Fruit fly (Drosophila melanogaster) whole organism: ENCODE results near the gene CG6923.

Experiments used
- CG8478 ChIP-seq: fragments of >200 bp; optimal IDR thresholded peaks from 2 replicates; lab custom pipeline; 2018; ENCODE audit warnings: inconsistent platforms
- Dll ChIP-seq: fragments of >200 bp; optimal IDR thresholded peaks from 2 replicates; lab custom pipeline; 2017
- EcR ChIP-seq, 2 experiments: fragments of >200 bp; optimal IDR thresholded peaks; 2 replicates each; lab custom pipeline; 2017; ENCODE audit warnings: missing biosample characterization in 2 of 2, missing genetic modification characterization in 2 of 2, missing genetic modification reagents in 2 of 2
- pan ChIP-seq: fragments of >200 bp; optimal IDR thresholded peaks from 2 replicates; lab custom pipeline; 2017
- psq ChIP-seq: fragments of >200 bp; optimal IDR thresholded peaks from 2 replicates; lab custom pipeline; 2017
- usp ChIP-seq: fragments of >200 bp; optimal IDR thresholded peaks from 2 replicates; lab custom pipeline; 2017; ENCODE audit warnings: missing biosample characterization, missing genetic modification characterization, mixed read lengths

Gene CG6923

dm6 chr3R:11758507-11759184 lies 8.8 kb upstream of the CG6923 start:
- TF ChIP-seq pan (lab: Kevin White, UChicago): no peak
- no peak for TF ChIP-seq CG8478 (lab: Kevin White, UChicago)
- TF ChIP-seq EcR (GFP tag; optimal IDR thresholded peaks at IDR 0.05; lab: Kevin White, UChicago): no peak
- TF ChIP-seq Dll (lab: Kevin White, UChicago): no peak
- no peak for TF ChIP-seq usp (GFP tag; lab: Kevin White, UChicago)
- TF ChIP-seq psq (lab: Kevin White, UChicago): no peak

dm6 chr3R:11758160-11758506 lies 8.3 kb upstream of the CG6923 start:
- no peak for TF ChIP-seq pan (lab: Kevin White, UChicago)
- no peak for TF ChIP-seq EcR (GFP tag; optimal IDR thresholded peaks at IDR 0.05; lab: Kevin White, UChicago)

dm6 chr3R:11757197-11757856 lies 7.5 kb upstream of the CG6923 start:
- TF ChIP-seq Dll (lab: Kevin White, UChicago) (no peak), usp (GFP tag; lab: Kevin White, UChicago) (no peak), EcR (GFP tag; optimal IDR thresholded peaks at IDR 0.05; lab: Kevin White, UChicago) (no peak), CG8478 (lab: Kevin White, UChicago) (no peak), psq (lab: Kevin White, UChicago) (no peak), pan (lab: Kevin White, UChicago) (no peak)

- no peak for TF ChIP-seq CG8478 (lab: Kevin White, UChicago)
- no peak for TF ChIP-seq EcR (GFP tag; optimal IDR thresholded peaks at IDR 0.05; lab: Kevin White, UChicago)
- TF ChIP-seq psq (lab: Kevin White, UChicago): no peak
- TF ChIP-seq Dll (lab: Kevin White, UChicago): no peak
Measured at dm6 chr3R:11756762-11757161, 6.9 kb upstream of the CG6923 start.

- TF ChIP-seq CG8478 (lab: Kevin White, UChicago): no peak
- no peak for TF ChIP-seq usp (GFP tag; lab: Kevin White, UChicago)
- no peak for TF ChIP-seq pan (lab: Kevin White, UChicago)
- no peak for TF ChIP-seq psq (lab: Kevin White, UChicago)
- no peak for TF ChIP-seq Dll (lab: Kevin White, UChicago)
- TF ChIP-seq EcR (GFP tag; optimal IDR thresholded peaks at IDR 0.05; lab: Kevin White, UChicago): no peak
Measured at dm6 chr3R:11751756-11752155, 1.9 kb upstream of the CG6923 start.

- no peak for TF ChIP-seq EcR (GFP tag; optimal IDR thresholded peaks at IDR 0.05; lab: Kevin White, UChicago)
- TF ChIP-seq Dll (lab: Kevin White, UChicago): no peak
- TF ChIP-seq psq (lab: Kevin White, UChicago): no peak
- TF ChIP-seq CG8478 (lab: Kevin White, UChicago): no peak
- no peak for TF ChIP-seq pan (lab: Kevin White, UChicago)
- no peak for TF ChIP-seq usp (GFP tag; lab: Kevin White, UChicago)
Measured at dm6 chr3R:11750294-11750432, 334 bp upstream of the CG6923 start, which contains the start of gene CG43062. Gene CG43062 (plus strand): TSS chr3R:11750333.

dm6 chr3R:11741730-11742203 lies 8.1 kb downstream of the CG6923 start, which contains the start of the genes Blm and CG14722:
Gene Blm (minus strand): TSS chr3R:11741783.
Gene CG14722 (plus strand): TSS chr3R:11741890.
- TF ChIP-seq usp (GFP tag; lab: Kevin White, UChicago) (no peak), psq (lab: Kevin White, UChicago) (no peak)

- no peak for TF ChIP-seq pan (lab: Kevin White, UChicago)
- no peak for TF ChIP-seq CG8478 (lab: Kevin White, UChicago)
- TF ChIP-seq psq (lab: Kevin White, UChicago): no peak
Measured at dm6 chr3R:11735337-11735736, 14.5 kb downstream of the CG6923 start, which contains the start of gene CG14721. Gene CG14721 (plus strand): TSS chr3R:11735447.

- TF ChIP-seq psq (lab: Kevin White, UChicago) (no peak), Dll (lab: Kevin White, UChicago) (no peak), pan (lab: Kevin White, UChicago) (no peak), usp (GFP tag; lab: Kevin White, UChicago) (no peak), CG8478 (lab: Kevin White, UChicago) (no peak), EcR (GFP tag; optimal IDR thresholded peaks at IDR 0.05; lab: Kevin White, UChicago) (no peak)
Measured at dm6 chr3R:11721593-11721992, 28.2 kb downstream of the CG6923 start, which contains the start of gene CG12594. Gene CG12594 (plus strand): TSS chr3R:11721734.

dm6 chr3R:11711376-11711775 lies 38.5 kb downstream of the CG6923 start, which contains the start of gene CG14720:
Gene CG14720 (plus strand): TSS chr3R:11711676.
- TF ChIP-seq CG8478 (lab: Kevin White, UChicago) (no peak), pan (lab: Kevin White, UChicago) (no peak)

dm6 chr3R:11703730-11704129 lies 46.1 kb downstream of the CG6923 start, which contains the start of gene I-t:
Gene I-t (plus strand): TSS chr3R:11704030.
- TF ChIP-seq usp (GFP tag; lab: Kevin White, UChicago): no peak
- TF ChIP-seq pan (lab: Kevin White, UChicago): no peak
- TF ChIP-seq CG8478 (lab: Kevin White, UChicago): no peak
- TF ChIP-seq psq (lab: Kevin White, UChicago): no peak
- no peak for TF ChIP-seq Dll (lab: Kevin White, UChicago)
- TF ChIP-seq EcR (GFP tag; optimal IDR thresholded peaks at IDR 0.05; lab: Kevin White, UChicago): no peak

- TF ChIP-seq CG8478 (lab: Kevin White, UChicago): no peak
- TF ChIP-seq EcR (GFP tag; optimal IDR thresholded peaks at IDR 0.05; lab: Kevin White, UChicago): no peak
- no peak for TF ChIP-seq Dll (lab: Kevin White, UChicago)
- TF ChIP-seq pan (lab: Kevin White, UChicago): no peak
- TF ChIP-seq usp (GFP tag; lab: Kevin White, UChicago): no peak
- TF ChIP-seq psq (lab: Kevin White, UChicago): no peak
Measured at dm6 chr3R:11700314-11700713, 49.5 kb downstream of the CG6923 start, which contains the start of gene CG14718. Gene CG14718 (plus strand): TSS chr3R:11700614.
